Fruit fly (Drosophila melanogaster) whole organism: ENCODE results near the gene CG12773.

Experiments
- Dll ChIP-seq: fragments of >200 bp; optimal IDR thresholded peaks from 2 replicates; lab custom pipeline; 2017
- psq ChIP-seq: fragments of >200 bp; optimal IDR thresholded peaks from 2 replicates; lab custom pipeline; 2017

- TF ChIP-seq Dll (lab: Kevin White, UChicago) (no peak), psq (lab: Kevin White, UChicago) (no peak)
Observed at dm6 chrX:1299928-1300327, 53.9 kb downstream of the CG12773 start.
